Worm (Caenorhabditis elegans) whole organism, L4 larva: ENCODE measurements around the gene Y53C12B.7.

Experiments
- F37D6.2 ChIP-seq: sonication (generic microtip); optimal IDR thresholded peaks from 2 replicates; lab custom pipeline; 2016; ENCODE audit warnings: mild to moderate bottlenecking, missing genetic modification characterization, missing compliant biosample characterization
- R02D3.7 ChIP-seq: fragments of 150-350 bp; sonication (generic microtip); optimal IDR thresholded peaks from 3 replicates; lab custom pipeline; 2014; ENCODE audit warnings: missing biosample characterization, missing genetic modification characterization
- T20F7.1 ChIP-seq: fragments of 200-800 bp; sonication (Bioruptor generic); optimal IDR thresholded peaks from 2 replicates; lab custom pipeline; 2018; ENCODE audit warnings: mild to moderate bottlenecking, missing genetic modification characterization, missing compliant biosample characterization
- ZK337.2 ChIP-seq: fragments of 200-800 bp; sonication (Bioruptor generic); IDR thresholded peaks from 2 replicates; pipeline ENCODE4 v1.3.6; 2022; ENCODE audit warnings: missing genetic modification reagents, missing genetic modification characterization, missing compliant biosample characterization
- arid-1 ChIP-seq: fragments of 200-800 bp; sonication (Bioruptor generic); conservative IDR thresholded peaks from 2 replicates; pipeline ENCODE4 v1.3.6; 2022; ENCODE audit warnings: missing genetic modification reagents, missing genetic modification characterization, missing compliant biosample characterization
- ceh-32 ChIP-seq: sonication (generic microtip); optimal IDR thresholded peaks from 2 replicates; lab custom pipeline; 2016; ENCODE audit warnings: mild to moderate bottlenecking, missing genetic modification characterization, missing compliant biosample characterization; ENCODE audit not compliant: poor library complexity
- ceh-62 ChIP-seq: sonication (generic microtip); optimal IDR thresholded peaks from 2 replicates; lab custom pipeline; 2017; ENCODE audit warnings: missing biosample characterization, missing genetic modification characterization
- ces-1 ChIP-seq: fragments of 150-350 bp; sonication (generic microtip); optimal IDR thresholded peaks from 4 replicates; lab custom pipeline; 2014; ENCODE audit warnings: missing biosample characterization, missing genetic modification reagents, missing genetic modification characterization
- cey-2 ChIP-seq: sonication (generic microtip); optimal IDR thresholded peaks from 3 replicates; lab custom pipeline; 2017; ENCODE audit warnings: missing genetic modification characterization, mild to moderate bottlenecking, missing compliant biosample characterization, antibody characterized with exemption, borderline replicate concordance; ENCODE audit not compliant: insufficient read depth
- daf-16 ChIP-seq, 3 experiments: sonication (generic microtip); optimal IDR thresholded peaks; 2 replicates each; lab custom pipeline; 2016 to 2017; ENCODE audit warnings: missing genetic modification characterization in 3 of 3, missing genetic modification reagents in 3 of 3, mild to moderate bottlenecking in 2 of 3, missing compliant biosample characterization in 2 of 3, missing biosample characterization in 1 of 3, moderate library complexity in 1 of 3
- daf-8 ChIP-seq: fragments of 200-800 bp; sonication (Bioruptor generic); IDR thresholded peaks from 2 replicates; pipeline ENCODE4 v1.3.6; 2022; ENCODE audit warnings: missing genetic modification characterization, missing compliant biosample characterization
- dmd-6 ChIP-seq: fragments of 200-800 bp; sonication (Bioruptor generic); IDR thresholded peaks from 2 replicates; pipeline ENCODE4 v1.3.6; 2022; ENCODE audit warnings: missing genetic modification reagents, missing genetic modification characterization, missing compliant biosample characterization
- dpl-1 ChIP-seq: fragments of 150-350 bp; optimal IDR thresholded peaks from 2 replicates; lab custom pipeline; 2014; ENCODE audit warnings: missing biosample characterization, missing genetic modification reagents, missing genetic modification characterization
- dve-1 ChIP-seq: sonication (generic microtip); optimal IDR thresholded peaks from 2 replicates; lab custom pipeline; 2017; ENCODE audit warnings: antibody characterized with exemption, mild to moderate bottlenecking, missing genetic modification characterization, missing compliant biosample characterization; ENCODE audit not compliant: insufficient read depth
- fkh-10 ChIP-seq: fragments of 150-350 bp; optimal IDR thresholded peaks from 2 replicates; lab custom pipeline; 2014; ENCODE audit warnings: missing biosample characterization, missing genetic modification reagents, missing genetic modification characterization
- gei-8 ChIP-seq: fragments of 200-800 bp; sonication (Bioruptor generic); optimal IDR thresholded peaks from 2 replicates; lab custom pipeline; 2018; ENCODE audit warnings: mild to moderate bottlenecking, missing genetic modification characterization, missing compliant biosample characterization
- hlh-30 ChIP-seq: sonication (generic microtip); optimal IDR thresholded peaks from 2 replicates; lab custom pipeline; 2017; ENCODE audit warnings: antibody characterized with exemption, mild to moderate bottlenecking, missing genetic modification characterization, missing compliant biosample characterization; ENCODE audit not compliant: insufficient read depth
- hmg-1.1 ChIP-seq: fragments of 200-800 bp; sonication (Bioruptor generic); IDR thresholded peaks from 2 replicates; pipeline ENCODE4 v1.3.6; 2022; ENCODE audit warnings: missing genetic modification reagents, missing genetic modification characterization, missing compliant biosample characterization
- jun-1 ChIP-seq: fragments of 150-350 bp; optimal IDR thresholded peaks from 2 replicates; lab custom pipeline; 2014; ENCODE audit warnings: missing biosample characterization, missing genetic modification reagents, missing genetic modification characterization
- lin-1 ChIP-seq: fragments of 200-800 bp; sonication (Bioruptor generic); IDR thresholded peaks from 2 replicates; pipeline ENCODE4 v1.3.6; 2022; ENCODE audit warnings: missing genetic modification reagents, missing genetic modification characterization, missing compliant biosample characterization
- lin-15B ChIP-seq: fragments of 150-350 bp; sonication (generic microtip); optimal IDR thresholded peaks from 3 replicates; lab custom pipeline; 2014; ENCODE audit warnings: missing biosample characterization, missing genetic modification characterization
- lin-38 ChIP-seq: fragments of 200-800 bp; sonication (Bioruptor generic); IDR thresholded peaks from 2 replicates; pipeline ENCODE4 v1.3.6; 2022; ENCODE audit warnings: missing genetic modification reagents, missing genetic modification characterization, missing compliant biosample characterization
- lin-39 ChIP-seq: fragments of 150-350 bp; optimal IDR thresholded peaks from 2 replicates; lab custom pipeline; 2014; ENCODE audit warnings: missing biosample characterization, missing genetic modification reagents, missing genetic modification characterization
- lir-3 ChIP-seq: sonication (generic microtip); optimal IDR thresholded peaks from 2 replicates; lab custom pipeline; 2016; ENCODE audit warnings: mild to moderate bottlenecking, missing genetic modification characterization, missing compliant biosample characterization
- lsy-2 ChIP-seq, 2 experiments: fragments of 150-350 bp in 1 of 2; sonication (generic microtip) in 1 of 2; optimal IDR thresholded peaks; 2 replicates each; lab custom pipeline; 2014 to 2017; ENCODE audit warnings: missing biosample characterization in 2 of 2, missing genetic modification characterization in 2 of 2
- mdl-1 ChIP-seq, 2 experiments: fragments of 150-350 bp in 1 of 2; sonication (generic microtip) in 1 of 2; optimal IDR thresholded peaks; 2 replicates each; lab custom pipeline; 2014 to 2017; ENCODE audit warnings: missing biosample characterization in 2 of 2, missing genetic modification characterization in 2 of 2
- mep-1 ChIP-seq: fragments of 150-350 bp; sonication (generic microtip); optimal IDR thresholded peaks from 3 replicates; lab custom pipeline; 2014; ENCODE audit warnings: missing biosample characterization, missing genetic modification characterization
- nhr-10 ChIP-seq: fragments of 150-350 bp; optimal IDR thresholded peaks from 2 replicates; lab custom pipeline; 2014; ENCODE audit warnings: missing biosample characterization, missing genetic modification characterization
- nhr-102 ChIP-seq: sonication (generic microtip); optimal IDR thresholded peaks from 2 replicates; lab custom pipeline; 2016; ENCODE audit warnings: mild to moderate bottlenecking, missing genetic modification characterization, moderate library complexity, missing compliant biosample characterization
- nhr-111 ChIP-seq: fragments of 200-800 bp; sonication (Bioruptor generic); optimal IDR thresholded peaks from 2 replicates; lab custom pipeline; 2018; ENCODE audit warnings: mild to moderate bottlenecking, missing genetic modification characterization, missing compliant biosample characterization
- nhr-25 ChIP-seq: sonication (generic microtip); optimal IDR thresholded peaks from 2 replicates; lab custom pipeline; 2017; ENCODE audit warnings: missing genetic modification characterization, mild to moderate bottlenecking, missing compliant biosample characterization, antibody characterized with exemption, moderate library complexity, borderline replicate concordance; ENCODE audit not compliant: insufficient read depth
- nhr-28 ChIP-seq: fragments of 150-350 bp; optimal IDR thresholded peaks from 2 replicates; lab custom pipeline; 2014; ENCODE audit warnings: missing biosample characterization, missing genetic modification characterization
- nhr-41 ChIP-seq: fragments of 200-800 bp; sonication (Bioruptor generic); IDR thresholded peaks from 2 replicates; pipeline ENCODE4 v1.3.6; 2022; ENCODE audit warnings: missing genetic modification reagents, missing genetic modification characterization, missing compliant biosample characterization
- nhr-48 ChIP-seq: sonication (generic microtip); optimal IDR thresholded peaks from 2 replicates; lab custom pipeline; 2016; ENCODE audit warnings: mild to moderate bottlenecking, missing genetic modification characterization, missing compliant biosample characterization
- nhr-77 ChIP-seq: fragments of 150-350 bp; optimal IDR thresholded peaks from 2 replicates; lab custom pipeline; 2014; ENCODE audit warnings: missing biosample characterization, missing genetic modification characterization
- pha-4 ChIP-seq, 2 experiments: fragments of 150-350 bp in 1 of 2; fragments of 200-800 bp in 1 of 2; sonication (Bioruptor generic) in 1 of 2; IDR thresholded peaks in 1 of 2; optimal IDR thresholded peaks in 1 of 2; 2 replicates each; pipeline versions ENCODE4 v1.3.6 to Lab custom; 2014 to 2022; ENCODE audit warnings: missing genetic modification characterization in 2 of 2, missing genetic modification reagents in 2 of 2, missing biosample characterization in 1 of 2, missing compliant biosample characterization in 1 of 2
- pqm-1 ChIP-seq: sonication (generic microtip); optimal IDR thresholded peaks from 2 replicates; lab custom pipeline; 2017; ENCODE audit warnings: missing biosample characterization, missing genetic modification characterization
- saeg-2 ChIP-seq: fragments of 200-800 bp; sonication (Bioruptor generic); IDR thresholded peaks from 2 replicates; pipeline ENCODE4 v1.3.6; 2022; ENCODE audit warnings: missing genetic modification reagents, missing genetic modification characterization, missing compliant biosample characterization
- sdz-12 ChIP-seq: fragments of 200-800 bp; sonication (Bioruptor generic); optimal IDR thresholded peaks from 2 replicates; lab custom pipeline; 2018; ENCODE audit warnings: mild to moderate bottlenecking, missing genetic modification characterization, missing compliant biosample characterization
- snpc-1.2 ChIP-seq: fragments of 200-800 bp; sonication (Bioruptor generic); IDR thresholded peaks from 2 replicates; pipeline ENCODE4 v1.3.6; 2022; ENCODE audit warnings: missing genetic modification reagents, missing genetic modification characterization, missing compliant biosample characterization
- snpc-4 ChIP-seq: fragments of 150-350 bp; optimal IDR thresholded peaks from 2 replicates; lab custom pipeline; 2014; ENCODE audit warnings: missing biosample characterization, missing genetic modification characterization
- tra-1 ChIP-seq: fragments of 200-800 bp; sonication (Bioruptor generic); IDR thresholded peaks from 2 replicates; pipeline ENCODE4 v1.3.6; 2022; ENCODE audit warnings: missing genetic modification reagents, missing genetic modification characterization, missing compliant biosample characterization
- unc-130 ChIP-seq: sonication (generic microtip); optimal IDR thresholded peaks from 2 replicates; lab custom pipeline; 2016; ENCODE audit warnings: missing genetic modification reagents, missing genetic modification characterization, missing compliant biosample characterization
- unc-62 ChIP-seq, 3 experiments: fragments of 150-350 bp in 1 of 3; sonication (generic microtip); optimal IDR thresholded peaks in 2 of 3; peaks in 1 of 3; 1 replicate in 1 of 3; 2 replicates in 2 of 3; lab custom pipeline; 2014 to 2017; ENCODE audit warnings: missing biosample characterization in 3 of 3, missing genetic modification characterization in 3 of 3, missing genetic modification reagents in 3 of 3, missing genotype in 1 of 3
- zfp-2 ChIP-seq: sonication (generic microtip); optimal IDR thresholded peaks from 2 replicates; lab custom pipeline; 2016; ENCODE audit warnings: mild to moderate bottlenecking, missing genetic modification characterization, missing compliant biosample characterization

The Y53C12B.7 gene

DNA sequence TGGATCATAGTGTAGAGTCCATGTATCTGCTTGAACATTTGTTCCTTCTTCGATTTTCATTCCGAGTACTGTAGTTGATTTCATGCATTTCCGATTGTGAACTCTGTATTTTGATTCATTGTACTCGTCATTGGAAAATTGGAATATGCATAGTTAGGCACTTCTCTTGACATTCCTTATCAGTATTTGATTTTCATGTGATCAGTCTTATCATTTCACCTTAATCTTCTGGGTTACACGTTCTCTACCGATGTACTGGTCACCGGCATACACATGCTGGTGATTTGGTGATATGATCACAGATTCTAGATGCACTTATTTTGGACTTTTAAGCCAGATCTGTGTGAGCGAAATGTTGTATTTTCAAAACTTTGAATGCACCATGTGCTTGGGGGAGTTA lies 38.2 kb upstream of the Y53C12B.7 start (continued):
- TF ChIP-seq ceh-62 (tag; lab: Kevin White, UChicago) (no peak), zfp-2 (tag; lab: Kevin White, UChicago) (no peak), dpl-1 (GFP tag; lab: Kevin White, UChicago) (no peak), dve-1 (tag; lab: Kevin White, UChicago) (peak; percentile 84), saeg-2 (GFP tag; lab: Robert Waterston, UW) (no peak), F37D6.2 (tag; lab: Kevin White, UChicago) (no peak), lir-3 (tag; lab: Kevin White, UChicago) (no peak), nhr-28 (tag; lab: Kevin White, UChicago) (peak; percentile 87), jun-1 (tag; lab: Kevin White, UChicago) (no peak), dmd-6 (GFP tag; lab: Robert Waterston, UW) (peak; percentile 96), R02D3.7 (tag; lab: Kevin White, UChicago) (no peak), unc-130 (GFP tag; lab: Kevin White, UChicago) (no peak), snpc-1.2 (GFP tag; lab: Robert Waterston, UW) (no peak), unc-62 (GFP tag; optimal IDR thresholded peaks at IDR 0.05 in 1 of 2; lab: Kevin White, UChicago) (peak in 1 of 2 experiments; percentile 98), unc-62 (tag; optimal IDR thresholded peaks at IDR 0.05; lab: Kevin White, UChicago) (no peak), tra-1 (GFP tag; lab: Robert Waterston, UW) (0 out of 2 replicates have a peak, but pooled peaks have one; percentile 53), nhr-10 (tag; lab: Kevin White, UChicago) (peak; percentile 57), nhr-111 (GFP tag; lab: Kevin White, UChicago) (no peak), daf-8 (GFP tag; lab: Robert Waterston, UW) (no peak), lin-15B (tag; lab: Kevin White, UChicago) (no peak), daf-16 (GFP tag; optimal IDR thresholded peaks at IDR 0.05; lab: Kevin White, UChicago) (no peak), daf-16 (tag; optimal IDR thresholded peaks at IDR 0.05; lab: Kevin White, UChicago) (peak; percentile 82), mep-1 (peak; percentile 2), sdz-12 (GFP tag; lab: Kevin White, UChicago) (no peak), nhr-25 (tag; lab: Kevin White, UChicago) (no peak), hmg-1.1 (GFP tag; lab: Robert Waterston, UW) (no peak), fkh-10 (GFP tag; lab: Kevin White, UChicago) (no peak), lin-1 (GFP tag; lab: Robert Waterston, UW) (peak; percentile 71; the same call in 1 of the 2 replicates), mdl-1 (tag; optimal IDR thresholded peaks at IDR 0.05; lab: Kevin White, UChicago) (peak in 1 of 2 experiments; percentile 70), nhr-48 (tag; lab: Kevin White, UChicago) (peak; percentile 72), hlh-30 (tag; lab: Kevin White, UChicago) (peak; percentile 62), nhr-102 (tag; lab: Kevin White, UChicago) (peak; percentile 93), nhr-77 (peak; percentile 88), ces-1 (GFP tag; lab: Kevin White, UChicago) (no peak), pqm-1 (peak; percentile 94)

DNA sequence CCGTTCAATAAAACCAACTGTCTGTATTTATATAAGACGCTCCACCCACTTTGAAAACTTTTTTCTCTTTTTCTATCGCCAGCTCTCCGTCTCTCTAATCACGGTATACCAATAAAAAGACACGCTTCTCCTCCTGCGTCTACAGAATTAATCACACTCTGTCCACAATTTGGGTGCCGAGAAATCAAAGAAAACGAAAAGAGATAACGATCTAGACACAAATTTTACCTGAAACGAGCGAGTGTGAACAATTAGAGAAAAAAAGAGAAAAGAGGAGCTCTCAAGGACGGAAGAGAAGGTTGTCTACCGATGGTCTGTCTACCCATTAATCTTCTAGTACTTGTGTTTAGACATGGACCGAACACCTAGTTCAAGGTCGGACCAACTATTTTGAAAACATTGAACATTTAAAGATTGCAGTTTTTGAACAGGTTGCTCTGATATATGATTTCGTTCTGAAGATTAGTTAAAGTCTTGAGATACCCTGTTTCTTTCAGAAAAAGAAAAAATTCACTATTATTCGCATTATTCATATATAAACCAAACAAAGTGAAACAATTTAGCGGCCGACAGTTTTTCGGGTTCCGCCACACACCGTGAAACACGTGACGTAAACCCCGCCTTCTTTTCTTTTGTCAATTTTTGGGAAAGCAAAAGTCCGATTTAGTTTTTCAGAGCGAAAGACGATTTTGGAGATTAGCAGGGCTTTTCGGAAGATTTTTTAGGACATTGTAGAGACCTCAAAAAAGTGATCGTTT lies 34.6 kb upstream of the Y53C12B.7 start, which contains the start of gene cyp-13A2:
cyp-13A2 (minus strand) TSS at position 235 of the 758 bp plus-strand sequence.
- peak; percentile 83 for TF ChIP-seq snpc-4 (tag; lab: Kevin White, UChicago)
- TF ChIP-seq pqm-1: peak; percentile 46
- TF ChIP-seq arid-1 (GFP tag; lab: Robert Waterston, UW): no peak
- TF ChIP-seq T20F7.1 (GFP tag; lab: Kevin White, UChicago): peak; percentile 16
- TF ChIP-seq ZK337.2 (GFP tag; lab: Robert Waterston, UW): no peak
- TF ChIP-seq lin-38 (GFP tag; lab: Robert Waterston, UW): no peak
- peak; percentile 58 for TF ChIP-seq mep-1
- TF ChIP-seq nhr-41 (GFP tag; lab: Robert Waterston, UW): no peak
- 0 out of 2 replicates have a peak, but pooled peaks have one; percentile 13 for TF ChIP-seq pha-4 (GFP tag; IDR thresholded peaks at IDR 0.05; lab: Robert Waterston, UW)
- peak; percentile 34 for TF ChIP-seq pha-4 (tag; optimal IDR thresholded peaks at IDR 0.05; lab: Kevin White, UChicago)
- TF ChIP-seq nhr-48 (tag; lab: Kevin White, UChicago): peak; percentile 29
- no peak for TF ChIP-seq gei-8 (GFP tag; lab: Kevin White, UChicago)
- no peak for TF ChIP-seq ceh-32 (tag; lab: Kevin White, UChicago)
- no peak for TF ChIP-seq lin-39 (tag; lab: Kevin White, UChicago)
- no peak for TF ChIP-seq cey-2 (tag; lab: Kevin White, UChicago)
- TF ChIP-seq lsy-2 (tag; optimal IDR thresholded peaks at IDR 0.05; lab: Kevin White, UChicago): peak; percentile 22 to 50
- TF ChIP-seq hlh-30 (tag; lab: Kevin White, UChicago): peak; percentile 24
